Worm (Caenorhabditis elegans) whole organism, midembryonic: ENCODE measurements around the gene C04C3.7.

Source experiments
- T22C8.4 ChIP-seq: fragments of 200-800 bp; sonication (Bioruptor generic); IDR thresholded peaks from 2 replicates; pipeline ENCODE4 v1.3.6; 2022; ENCODE audit warnings: missing genetic modification characterization, missing compliant biosample characterization
- cog-1 ChIP-seq: sonication (generic microtip); optimal IDR thresholded peaks from 2 replicates; lab custom pipeline; 2016; ENCODE audit warnings: missing genetic modification characterization, missing compliant biosample characterization
- flt-1 ChIP-seq: fragments of 200-800 bp; sonication (Bioruptor generic); IDR thresholded peaks from 2 replicates; pipeline ENCODE4 v1.3.6; 2022; ENCODE audit warnings: missing genetic modification characterization, missing compliant biosample characterization
- klf-2 ChIP-seq: fragments of 200-800 bp; sonication (Bioruptor generic); conservative IDR thresholded peaks from 2 replicates; pipeline ENCODE4 v1.3.6; 2022; ENCODE audit warnings: missing genetic modification reagents, missing genetic modification characterization, missing compliant biosample characterization
- med-1 ChIP-seq: sonication (generic microtip); optimal IDR thresholded peaks from 2 replicates; lab custom pipeline; 2017; ENCODE audit warnings: missing genetic modification characterization, mild to moderate bottlenecking, missing compliant biosample characterization, antibody characterized with exemption, missing genetic modification reagents; ENCODE audit not compliant: insufficient read depth
- ref-1 ChIP-seq: fragments of 200-800 bp; sonication (Bioruptor generic); conservative IDR thresholded peaks from 2 replicates; pipeline ENCODE4 v1.3.6; 2022; ENCODE audit warnings: missing genetic modification reagents, missing genetic modification characterization, missing compliant biosample characterization
- ztf-23 ChIP-seq: fragments of 200-800 bp; sonication (Bioruptor generic); IDR thresholded peaks from 2 replicates; pipeline ENCODE4 v1.3.6; 2022; ENCODE audit warnings: missing genetic modification reagents, missing genetic modification characterization, missing compliant biosample characterization
- ztf-29 ChIP-seq: fragments of 200-800 bp; sonication (Bioruptor generic); IDR thresholded peaks from 2 replicates; pipeline ENCODE4 v1.3.6; 2022; ENCODE audit warnings: missing genetic modification reagents, missing genetic modification characterization, missing compliant biosample characterization

- TF ChIP-seq ref-1 (GFP tag; lab: Robert Waterston, UW) (no peak), flt-1 (GFP tag; lab: Robert Waterston, UW) (no peak), cog-1 (tag; lab: Kevin White, UChicago) (no peak), ztf-29 (GFP tag; lab: Robert Waterston, UW) (no peak), ztf-23 (GFP tag; lab: Robert Waterston, UW) (no peak), med-1 (GFP tag; lab: Kevin White, UChicago) (no peak), T22C8.4 (GFP tag; lab: Robert Waterston, UW) (no peak), klf-2 (no peak)
Measured at ce11 chrIV:3481760-3482159, 48.5 kb upstream of the C04C3.7 start, which contains the start of gene srz-37.
